Worm (Caenorhabditis elegans): ENCODE results near the gene M01H9.5.

Gene M01H9.5

DNA sequence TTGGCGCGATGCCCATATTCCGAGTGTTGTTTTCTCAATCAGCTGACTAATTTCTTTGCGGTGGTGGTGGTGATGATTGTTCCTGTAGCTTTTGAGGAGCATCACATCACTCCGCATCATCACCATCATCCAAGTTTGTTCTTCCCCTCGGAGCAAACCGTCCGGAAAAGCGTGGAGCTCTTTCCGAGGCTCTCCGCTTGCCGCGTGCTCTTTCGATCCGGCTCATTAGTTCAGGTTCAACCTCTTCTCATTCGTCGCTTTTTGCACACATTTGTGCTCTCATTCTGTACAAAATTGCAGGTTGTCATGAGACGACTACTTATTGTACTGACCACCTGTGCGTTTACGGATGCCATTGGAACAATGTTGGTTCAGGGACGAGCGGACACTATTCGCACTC is at the start of gene M01H9.5:
Gene M01H9.5, plus strand, starts transcription at position 301 of the 400 bp plus-strand sequence.
- TF ChIP-seq sem-2 (GFP tag; optimal IDR thresholded peaks at IDR 0.05) (no peak), unc-39 (tag; optimal IDR thresholded peaks at IDR 0.05) (no peak), mep-1 (tag; optimal IDR thresholded peaks at IDR 0.05) (no peak), ceh-43 (GFP tag; optimal IDR thresholded peaks at IDR 0.05) (no peak), tbx-8 (GFP tag; optimal IDR thresholded peaks at IDR 0.05) (no peak), sptf-1 (tag; optimal IDR thresholded peaks at IDR 0.05) (no peak), ceh-83 (GFP tag; optimal IDR thresholded peaks at IDR 0.05) (no peak), nhr-76 (tag; optimal IDR thresholded peaks at IDR 0.05) (no peak), ceh-39 (tag; optimal IDR thresholded peaks at IDR 0.05) (no peak), lsy-2 (tag; optimal IDR thresholded peaks at IDR 0.05) (no peak), hlh-1 (tag; optimal IDR thresholded peaks at IDR 0.05) (no peak), nhr-28 (tag; optimal IDR thresholded peaks at IDR 0.05) (no peak), cnd-1 (tag; optimal IDR thresholded peaks at IDR 0.05) (no peak), nhr-12 (tag; optimal IDR thresholded peaks at IDR 0.05) (no peak), mls-2 (tag; optimal IDR thresholded peaks at IDR 0.05) (no peak), nhr-2 (tag; optimal IDR thresholded peaks at IDR 0.05) (no peak), unc-62 (GFP tag; optimal IDR thresholded peaks at IDR 0.05) (no peak), pha-4 (tag; optimal IDR thresholded peaks at IDR 0.05) (no peak), ces-1 (GFP tag; optimal IDR thresholded peaks at IDR 0.05) (no peak), lin-13 (tag; optimal IDR thresholded peaks at IDR 0.05) (no peak)

DNA sequence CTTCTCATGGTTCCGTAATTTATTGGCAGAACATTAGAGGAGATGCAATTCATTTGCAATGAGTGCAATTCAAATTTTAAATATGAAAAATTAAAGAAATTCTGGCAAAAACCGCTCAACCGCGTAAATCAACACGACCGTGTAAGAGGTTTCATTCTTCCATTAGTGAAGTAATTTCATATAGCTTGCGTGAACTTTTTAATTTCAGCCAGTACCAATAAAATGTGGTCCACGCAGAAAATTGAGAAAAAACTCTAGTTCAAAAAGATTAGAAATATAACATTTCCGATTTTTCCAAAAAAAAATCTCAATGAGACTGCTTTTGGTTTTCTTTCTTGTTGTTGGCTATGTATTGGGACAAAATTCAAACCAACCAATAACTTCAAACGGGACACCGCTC is 43.3 kb upstream of the M01H9.5 start, which contains the start of gene clec-175:
Gene clec-175, plus strand, starts transcription at position 301 of the 400 bp plus-strand sequence.
- TF ChIP-seq M03D4.4 (tag; optimal IDR thresholded peaks at IDR 0.05) (no peak), sptf-1 (tag; optimal IDR thresholded peaks at IDR 0.05) (no peak), ces-1 (GFP tag; optimal IDR thresholded peaks at IDR 0.05) (no peak), zip-8 (tag; optimal IDR thresholded peaks at IDR 0.05) (no peak), ceh-43 (GFP tag; optimal IDR thresholded peaks at IDR 0.05) (no peak), unc-39 (tag; optimal IDR thresholded peaks at IDR 0.05) (no peak), lin-32 (GFP tag; optimal IDR thresholded peaks at IDR 0.05) (no peak), nhr-28 (tag; optimal IDR thresholded peaks at IDR 0.05) (no peak), cnd-1 (tag; optimal IDR thresholded peaks at IDR 0.05) (no peak), flh-1 (GFP tag; optimal IDR thresholded peaks at IDR 0.05) (no peak), hlh-1 (tag; optimal IDR thresholded peaks at IDR 0.05) (no peak), sem-2 (GFP tag; optimal IDR thresholded peaks at IDR 0.05) (no peak), mab-5 (tag; optimal IDR thresholded peaks at IDR 0.05) (no peak), snpc-4 (tag; optimal IDR thresholded peaks at IDR 0.05) (no peak), ham-2 (GFP tag; optimal IDR thresholded peaks at IDR 0.05) (no peak), nhr-237 (tag; optimal IDR thresholded peaks at IDR 0.05) (no peak), blmp-1 (tag; optimal IDR thresholded peaks at IDR 0.05) (no peak), mls-2 (tag; optimal IDR thresholded peaks at IDR 0.05) (no peak)

ce11 chrIV:4423026-4423425 is 42.3 kb upstream of the M01H9.5 start:
- TF ChIP-seq zip-8 (tag; optimal IDR thresholded peaks at IDR 0.05) (no peak), ceh-83 (GFP tag; optimal IDR thresholded peaks at IDR 0.05) (no peak), lsy-2 (tag; optimal IDR thresholded peaks at IDR 0.05) (no peak), tbx-8 (GFP tag; optimal IDR thresholded peaks at IDR 0.05) (no peak)

DNA sequence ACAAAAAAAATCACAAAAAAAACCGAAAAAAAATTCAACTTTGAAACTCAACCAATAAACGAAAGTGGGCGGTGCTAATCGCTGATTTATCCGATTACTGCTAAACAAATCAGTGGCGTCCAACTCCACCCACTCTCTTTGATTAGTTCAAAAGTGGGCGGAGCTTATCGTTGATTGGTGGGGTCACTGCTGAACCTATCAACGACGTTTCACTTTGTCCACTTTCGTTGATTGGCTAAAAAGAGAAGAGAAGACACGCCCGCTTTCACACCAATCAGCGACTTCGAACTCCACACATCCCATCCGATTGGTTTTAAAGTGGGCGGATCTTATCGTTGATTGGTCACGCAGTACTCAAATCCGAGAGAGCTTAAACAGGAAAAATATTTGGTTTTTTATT is 41.4 kb upstream of the M01H9.5 start:
- no peak for TF ChIP-seq ztf-11 (tag; optimal IDR thresholded peaks at IDR 0.05)
- TF ChIP-seq unc-120 (tag; optimal IDR thresholded peaks at IDR 0.05; ENCODE audit: poor library complexity, severe bottlenecking), result no peak

- TF ChIP-seq ham-2 (GFP tag; optimal IDR thresholded peaks at IDR 0.05) (no peak), bed-3 (GFP tag; optimal IDR thresholded peaks at IDR 0.05) (no peak), mep-1 (tag; optimal IDR thresholded peaks at IDR 0.05) (no peak), drap-1 (GFP tag; optimal IDR thresholded peaks at IDR 0.05) (no peak), lin-13 (tag; optimal IDR thresholded peaks at IDR 0.05) (no peak), sptf-1 (tag; optimal IDR thresholded peaks at IDR 0.05) (no peak), zip-8 (tag; optimal IDR thresholded peaks at IDR 0.05) (no peak), ces-1 (GFP tag; optimal IDR thresholded peaks at IDR 0.05) (no peak), hlh-1 (tag; optimal IDR thresholded peaks at IDR 0.05) (no peak), nhr-76 (tag; optimal IDR thresholded peaks at IDR 0.05) (no peak), unc-39 (tag; optimal IDR thresholded peaks at IDR 0.05) (no peak), lin-32 (GFP tag; optimal IDR thresholded peaks at IDR 0.05) (no peak)
Observed at ce11 chrIV:4429901-4430300, 35.4 kb upstream of the M01H9.5 start, which contains the start of the genes str-185 and R08C7.5. Gene str-185 (minus strand): TSS chrIV:4430001. Gene R08C7.5 (plus strand): TSS chrIV:4430229.

All from whole organism, mixed stage, embryonic.